ENCODE assay signal across 4 fruit fly cellular contexts in the genomic region with DNA sequence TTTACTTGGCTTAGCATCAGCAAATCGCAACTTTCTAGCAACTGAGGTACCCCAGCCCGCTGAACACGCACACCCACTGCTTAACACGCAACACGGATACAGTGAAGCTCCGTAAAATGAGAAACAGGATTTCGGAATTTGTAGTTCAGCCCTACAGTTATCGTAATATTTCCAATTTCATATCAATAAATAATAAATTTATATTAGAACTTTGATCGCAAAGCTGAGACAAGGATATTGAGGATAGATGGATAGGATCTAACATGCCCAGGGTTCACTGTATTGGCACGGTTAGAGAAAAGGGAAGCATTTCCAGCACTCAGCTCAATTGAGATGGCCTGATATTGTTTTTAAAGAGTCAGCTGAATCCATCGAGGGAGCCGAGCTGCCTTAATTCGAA.
A peak's percentile ranks its signal among the peaks of the same experiment; 100 is the strongest.
TF ChIP-seq lines count a peak whose summit lies in the region.

No protein-coding gene starts in this region.

- no peak for TF ChIP-seq CTCF in whole organism, embryonic (GFP tag; optimal IDR thresholded peaks at IDR 0.05; lab: Kevin White, UChicago)

TF ChIP-seq in whole organism, embryonic, 481 proteins besides CTCF, POLR2A, EP300 and RAD21 (continues in another document):
- TF ChIP-seq CG12391 (tag; optimal IDR thresholded peaks at IDR 0.05; lab: Kevin White, UChicago) (peak; percentile 1), dmrt99B (tag; optimal IDR thresholded peaks at IDR 0.05; lab: Kevin White, UChicago) (peak; percentile 7), Gug (GFP tag; IDR thresholded peaks at IDR 0.05; lab: Robert Waterston, UW) (0 out of 4 replicates have a peak, but pooled peaks have one; percentile 5), CG6689 (GFP tag; IDR thresholded peaks at IDR 0.05; lab: Robert Waterston, UW) (peak; percentile 30; the same call in 1 of the 2 replicates), Fer3 (tag; optimal IDR thresholded peaks at IDR 0.05; lab: Kevin White, UChicago) (peak; percentile 31), Rfx (GFP tag; IDR thresholded peaks at IDR 0.05; lab: Robert Waterston, UW) (0 out of 2 replicates have a peak, but pooled peaks have one; percentile 17), CG3281 (GFP tag; optimal IDR thresholded peaks at IDR 0.05; lab: Kevin White, UChicago) (peak; percentile 11), Med (GFP tag; lab: Kevin White, UChicago) (peak; percentile 25), ranshi (GFP tag; IDR thresholded peaks at IDR 0.05; lab: Robert Waterston, UW) (0 out of 2 replicates have a peak, but pooled peaks have one; percentile 23), PHDP (tag; optimal IDR thresholded peaks at IDR 0.05; lab: Kevin White, UChicago) (peak; percentile 22), pan (optimal IDR thresholded peaks at IDR 0.05; lab: Kevin White, UChicago) (no peak), pan (GFP tag; optimal IDR thresholded peaks at IDR 0.05 in 1 of 2, IDR thresholded peaks at IDR 0.05 in 1 of 2) (peak in 1 of 2 experiments; percentile 44), Meics (GFP tag; optimal IDR thresholded peaks at IDR 0.05; lab: Kevin White, UChicago) (peak; percentile 31), lmd (GFP tag; IDR thresholded peaks at IDR 0.05; lab: Robert Waterston, UW) (peak; percentile 29; the same call in 1 of the 2 replicates), maf-S (GFP tag; optimal IDR thresholded peaks at IDR 0.05; lab: Kevin White, UChicago) (no peak), CG18599 (GFP tag; optimal IDR thresholded peaks at IDR 0.05; lab: Kevin White, UChicago) (peak; percentile 42), CG17359 (tag; optimal IDR thresholded peaks at IDR 0.05; lab: Kevin White, UChicago) (peak; percentile 16), Ptx1 (GFP tag; IDR thresholded peaks at IDR 0.05; lab: Robert Waterston, UW) (peak; percentile 32; the same call in 1 of the 2 replicates), CG7839 (tag; optimal IDR thresholded peaks at IDR 0.05; lab: Kevin White, UChicago) (peak; percentile 27), CG2120 (GFP tag; optimal IDR thresholded peaks at IDR 0.05; lab: Kevin White, UChicago) (peak; percentile 37)

TF ChIP-seq in whole organism, prepupa, 60 proteins besides CTCF, POLR2A, EP300 and RAD21:
- no peak for TF ChIP-seq net (GFP tag; optimal IDR thresholded peaks at IDR 0.05; lab: Kevin White, UChicago)
- TF ChIP-seq CG8119 (GFP tag; IDR thresholded peaks at IDR 0.05; lab: Robert Waterston, UW): peak; percentile 32; the same call in 1 of the 3 replicates
- TF ChIP-seq ss (GFP tag; optimal IDR thresholded peaks at IDR 0.05; lab: Kevin White, UChicago): peak in 1 of 2 experiments; percentile 37
- peak; percentile 39 for TF ChIP-seq Eip78C (GFP tag; lab: Kevin White, UChicago)
- no peak for TF ChIP-seq acj6 (GFP tag; optimal IDR thresholded peaks at IDR 0.05; lab: Kevin White, UChicago)
- TF ChIP-seq CG6163 (GFP tag; IDR thresholded peaks at IDR 0.05; lab: Robert Waterston, UW): 0 out of 3 replicates have a peak, but pooled peaks have one; percentile 36
- peak; percentile 12 for TF ChIP-seq OdsH (GFP tag; optimal IDR thresholded peaks at IDR 0.05; lab: Kevin White, UChicago)
- TF ChIP-seq CG15336 (GFP tag; IDR thresholded peaks at IDR 0.05; lab: Robert Waterston, UW): peak; percentile 39
- TF ChIP-seq CG6792 (GFP tag; optimal IDR thresholded peaks at IDR 0.05; lab: Kevin White, UChicago): no peak
- no peak for TF ChIP-seq salr (GFP tag; optimal IDR thresholded peaks at IDR 0.05; lab: Kevin White, UChicago)
- TF ChIP-seq Eip75B (GFP tag; optimal IDR thresholded peaks at IDR 0.05; lab: Kevin White, UChicago): no peak
- peak; percentile 40 for TF ChIP-seq CG32006 (GFP tag; optimal IDR thresholded peaks at IDR 0.05; lab: Kevin White, UChicago)
- TF ChIP-seq CG16779 (tag; optimal IDR thresholded peaks at IDR 0.05; lab: Kevin White, UChicago): no peak
- no peak for TF ChIP-seq CG11762 (GFP tag; optimal IDR thresholded peaks at IDR 0.05; lab: Kevin White, UChicago; ENCODE audit: insufficient read depth)
- no peak for TF ChIP-seq CG3919 (GFP tag; optimal IDR thresholded peaks at IDR 0.05; lab: Kevin White, UChicago)
- no peak for TF ChIP-seq Gug (GFP tag; IDR thresholded peaks at IDR 0.05; lab: Robert Waterston, UW)
- TF ChIP-seq eg (GFP tag; IDR thresholded peaks at IDR 0.05; lab: Robert Waterston, UW): peak; percentile 32; the same call in 1 of the 3 replicates
- no peak for TF ChIP-seq svp (GFP tag; lab: Kevin White, UChicago)
- peak; percentile 20 for TF ChIP-seq CG6276 (GFP tag; optimal IDR thresholded peaks at IDR 0.05; lab: Kevin White, UChicago)
- no peak for TF ChIP-seq CG10669 (GFP tag; optimal IDR thresholded peaks at IDR 0.05; lab: Kevin White, UChicago)
TF ChIP-seq in whole organism, prepupa: peak in this region for 9.

TF ChIP-seq in whole organism, pupa, 21 proteins besides CTCF, POLR2A, EP300 and RAD21:
- TF ChIP-seq CG12605 (GFP tag; IDR thresholded peaks at IDR 0.05; lab: Robert Waterston, UW) (no peak), CG14655 (GFP tag; optimal IDR thresholded peaks at IDR 0.05; lab: Kevin White, UChicago) (peak; percentile 39), Snoo (tag; optimal IDR thresholded peaks at IDR 0.05; lab: Kevin White, UChicago) (no peak), CG15710 (tag; optimal IDR thresholded peaks at IDR 0.05; lab: Kevin White, UChicago) (no peak), CG9948 (tag; optimal IDR thresholded peaks at IDR 0.05; lab: Kevin White, UChicago) (no peak), CG32121 (GFP tag; IDR thresholded peaks at IDR 0.05; lab: Robert Waterston, UW) (no peak), Pif1A (GFP tag; optimal IDR thresholded peaks at IDR 0.05; lab: Kevin White, UChicago) (no peak), CG34367 (tag; optimal IDR thresholded peaks at IDR 0.05; lab: Kevin White, UChicago) (no peak), CG4496 (GFP tag; IDR thresholded peaks at IDR 0.05; lab: Robert Waterston, UW) (0 out of 3 replicates have a peak, but pooled peaks have one; percentile 20), CG17806 (tag; optimal IDR thresholded peaks at IDR 0.05; lab: Kevin White, UChicago) (no peak), Ets98B (GFP tag; IDR thresholded peaks at IDR 0.05; lab: Robert Waterston, UW) (0 out of 2 replicates have a peak, but pooled peaks have one; percentile 10), fd96Ca (GFP tag; IDR thresholded peaks at IDR 0.05; lab: Robert Waterston, UW) (peak; percentile 29; the same call in 1 of the 3 replicates), CG13204 (GFP tag; optimal IDR thresholded peaks at IDR 0.05; lab: Kevin White, UChicago) (no peak)

TF ChIP-seq in whole organism, wandering third instar larva, 38 proteins besides CTCF, POLR2A, EP300 and RAD21:
- TF ChIP-seq rgr (GFP tag; optimal IDR thresholded peaks at IDR 0.05; lab: Kevin White, UChicago): no peak
- no peak for TF ChIP-seq dmrt93B (GFP tag; optimal IDR thresholded peaks at IDR 0.05; lab: Kevin White, UChicago)
- TF ChIP-seq HLH106 (tag; optimal IDR thresholded peaks at IDR 0.05; lab: Kevin White, UChicago): peak; percentile 1
- no peak for TF ChIP-seq CrebA (GFP tag; optimal IDR thresholded peaks at IDR 0.05; lab: Kevin White, UChicago; ENCODE audit: borderline replicate concordance)
- no peak for TF ChIP-seq dsf (GFP tag; optimal IDR thresholded peaks at IDR 0.05; lab: Kevin White, UChicago; ENCODE audit: borderline replicate concordance)
- TF ChIP-seq Dif (GFP tag; optimal IDR thresholded peaks at IDR 0.05; lab: Kevin White, UChicago; ENCODE audit: partially characterized antibody): no peak

Comparison
In these comparisons a context has a peak if more than half of its experiments do, and no peak if none do; other contexts are left out.
1. Of the 7 proteins assayed by ChIP-seq in both whole organism, embryonic and whole organism, prepupa: peak only in whole organism, embryonic: Gug; only in whole organism, prepupa: none; in both: none; in neither: 6.